Fruit fly (Drosophila melanogaster) whole organism, adult: ENCODE measurements around the gene CG9269.

Experiments used
- CG12768 ChIP-seq: fragments of 200-800 bp; sonication (Bioruptor generic); optimal IDR thresholded peaks from 2 replicates; lab custom pipeline; 2017; ENCODE audit warnings: missing biosample characterization, missing genetic modification characterization, mild to moderate bottlenecking, moderate library complexity, missing genetic modification reagents
- CG7045 ChIP-seq: fragments of 200-800 bp; sonication (Bioruptor generic); optimal IDR thresholded peaks from 2 replicates; lab custom pipeline; 2017; ENCODE audit warnings: missing biosample characterization, mild to moderate bottlenecking, missing genetic modification characterization
- Clk ChIP-seq: fragments of 200-800 bp; sonication (Bioruptor generic); optimal IDR thresholded peaks from 2 replicates; lab custom pipeline; 2017; ENCODE audit warnings: missing biosample characterization, missing genetic modification characterization
- Crg-1 ChIP-seq: fragments of 200-800 bp; sonication (Bioruptor generic); optimal IDR thresholded peaks from 2 replicates; lab custom pipeline; 2016; ENCODE audit warnings: missing biosample characterization, missing genetic modification characterization
- cic ChIP-seq: fragments of 200-800 bp; sonication (Bioruptor generic); optimal IDR thresholded peaks from 2 replicates; lab custom pipeline; 2017; ENCODE audit warnings: missing biosample characterization, mild to moderate bottlenecking, missing genetic modification characterization, moderate library complexity
- tj ChIP-seq: fragments of 200-800 bp; sonication (Bioruptor generic); optimal IDR thresholded peaks from 3 replicates; lab custom pipeline; 2017; ENCODE audit warnings: missing biosample characterization, mild to moderate bottlenecking, missing genetic modification characterization, moderate library complexity

- TF ChIP-seq Clk (GFP tag; lab: Kevin White, UChicago) (no peak), tj (GFP tag; lab: Kevin White, UChicago) (no peak), CG12768 (GFP tag; lab: Kevin White, UChicago) (peak; percentile 6), Crg-1 (no peak), CG7045 (GFP tag; lab: Kevin White, UChicago) (no peak), cic (GFP tag; lab: Kevin White, UChicago) (no peak)
Measured at dm6 chr3R:13662149-13662548, 46.4 kb downstream of the CG9269 start.
